Worm (Caenorhabditis elegans) whole organism, mixed stage, embryonic: ENCODE data around the gene F38B7.17.

Source experiments
- M03D4.4 ChIP-seq: sonication (generic microtip); optimal IDR thresholded peaks from 2 replicates; lab custom pipeline; 2017; ENCODE audit warnings: mild to moderate bottlenecking, missing genetic modification characterization, missing compliant biosample characterization
- bed-3 ChIP-seq: fragments of 200-800 bp; sonication (Bioruptor generic); optimal IDR thresholded peaks from 3 replicates; lab custom pipeline; 2018; ENCODE audit warnings: mild to moderate bottlenecking, missing genetic modification characterization, moderate library complexity, missing compliant biosample characterization
- blmp-1 ChIP-seq: fragments of 150-350 bp; optimal IDR thresholded peaks from 2 replicates; lab custom pipeline; 2014; ENCODE audit warnings: missing biosample characterization, missing genetic modification characterization
- ceh-39 ChIP-seq: fragments of 150-350 bp; optimal IDR thresholded peaks from 2 replicates; lab custom pipeline; 2014; ENCODE audit warnings: missing biosample characterization, missing genetic modification characterization
- ceh-43 ChIP-seq: fragments of 200-800 bp; sonication (Bioruptor generic); optimal IDR thresholded peaks from 2 replicates; lab custom pipeline; 2018; ENCODE audit warnings: mild to moderate bottlenecking, missing genetic modification characterization, moderate library complexity, missing compliant biosample characterization
- ceh-83 ChIP-seq: fragments of 200-800 bp; sonication (Bioruptor generic); optimal IDR thresholded peaks from 2 replicates; lab custom pipeline; 2018; ENCODE audit warnings: mild to moderate bottlenecking, missing genetic modification characterization, missing compliant biosample characterization
- ces-1 ChIP-seq: fragments of 150-350 bp; optimal IDR thresholded peaks from 2 replicates; lab custom pipeline; 2014; ENCODE audit warnings: missing biosample characterization, missing genetic modification reagents, missing genetic modification characterization
- cnd-1 ChIP-seq: fragments of 200-800 bp; sonication (Bioruptor generic); optimal IDR thresholded peaks from 2 replicates; lab custom pipeline; 2018; ENCODE audit warnings: mild to moderate bottlenecking, missing genetic modification characterization, missing compliant biosample characterization
- drap-1 ChIP-seq: fragments of 200-800 bp; sonication (Bioruptor generic); optimal IDR thresholded peaks from 3 replicates; lab custom pipeline; 2018; ENCODE audit warnings: mild to moderate bottlenecking, missing genetic modification characterization, missing compliant biosample characterization
- elt-1 ChIP-seq: sonication (generic microtip); optimal IDR thresholded peaks from 2 replicates; lab custom pipeline; 2017; ENCODE audit warnings: missing genetic modification characterization, mild to moderate bottlenecking, missing compliant biosample characterization, antibody characterized with exemption, moderate library complexity, borderline replicate concordance; ENCODE audit not compliant: insufficient read depth
- elt-3 ChIP-seq: fragments of 150-350 bp; optimal IDR thresholded peaks from 2 replicates; lab custom pipeline; 2014; ENCODE audit warnings: missing biosample characterization, missing genetic modification characterization
- flh-1 ChIP-seq: fragments of 200-800 bp; sonication (Bioruptor generic); optimal IDR thresholded peaks from 2 replicates; lab custom pipeline; 2018; ENCODE audit warnings: mild to moderate bottlenecking, missing genetic modification characterization, moderate library complexity, missing compliant biosample characterization
- ham-2 ChIP-seq: fragments of 200-800 bp; sonication (Bioruptor generic); optimal IDR thresholded peaks from 2 replicates; lab custom pipeline; 2018; ENCODE audit warnings: mild to moderate bottlenecking, missing genetic modification characterization, missing compliant biosample characterization
- hlh-1 ChIP-seq: fragments of 150-350 bp; optimal IDR thresholded peaks from 2 replicates; lab custom pipeline; 2014; ENCODE audit warnings: missing biosample characterization, missing genetic modification reagents, missing genetic modification characterization
- lin-13 ChIP-seq: fragments of 150-350 bp; optimal IDR thresholded peaks from 2 replicates; lab custom pipeline; 2014; ENCODE audit warnings: missing biosample characterization, missing genetic modification characterization
- lin-32 ChIP-seq: fragments of 200-800 bp; sonication (Bioruptor generic); optimal IDR thresholded peaks from 2 replicates; lab custom pipeline; 2018; ENCODE audit warnings: mild to moderate bottlenecking, missing genetic modification characterization, missing compliant biosample characterization
- lsy-2 ChIP-seq: fragments of 150-350 bp; optimal IDR thresholded peaks from 2 replicates; lab custom pipeline; 2014; ENCODE audit warnings: missing biosample characterization, missing genetic modification characterization
- mab-5 ChIP-seq: fragments of 150-350 bp; optimal IDR thresholded peaks from 2 replicates; lab custom pipeline; 2014; ENCODE audit warnings: missing biosample characterization, missing genetic modification characterization
- mep-1 ChIP-seq: fragments of 150-350 bp; optimal IDR thresholded peaks from 2 replicates; lab custom pipeline; 2017; ENCODE audit warnings: missing biosample characterization, missing genetic modification reagents, missing genetic modification characterization, inconsistent platforms
- mls-2 ChIP-seq: sonication (generic microtip); optimal IDR thresholded peaks from 2 replicates; lab custom pipeline; 2016; ENCODE audit warnings: mild to moderate bottlenecking, missing genetic modification characterization, moderate library complexity, missing compliant biosample characterization
- nhr-12 ChIP-seq: fragments of 150-350 bp; optimal IDR thresholded peaks from 2 replicates; lab custom pipeline; 2014; ENCODE audit warnings: missing biosample characterization, missing genetic modification characterization
- nhr-2 ChIP-seq: fragments of 150-350 bp; optimal IDR thresholded peaks from 2 replicates; lab custom pipeline; 2014; ENCODE audit warnings: missing biosample characterization, missing genetic modification characterization
- nhr-237 ChIP-seq: fragments of 150-350 bp; optimal IDR thresholded peaks from 2 replicates; lab custom pipeline; 2014; ENCODE audit warnings: missing biosample characterization, missing genetic modification characterization
- nhr-28 ChIP-seq: fragments of 150-350 bp; optimal IDR thresholded peaks from 2 replicates; lab custom pipeline; 2014; ENCODE audit warnings: missing biosample characterization, missing genetic modification characterization
- nhr-76 ChIP-seq: sonication (generic microtip); optimal IDR thresholded peaks from 2 replicates; lab custom pipeline; 2017; ENCODE audit warnings: missing biosample characterization, missing genetic modification characterization
- pha-4 ChIP-seq: fragments of 150-350 bp; optimal IDR thresholded peaks from 2 replicates; lab custom pipeline; 2018; ENCODE audit warnings: missing biosample characterization, missing genetic modification reagents, missing genetic modification characterization
- sem-2 ChIP-seq: fragments of 200-800 bp; sonication (Bioruptor generic); optimal IDR thresholded peaks from 2 replicates; lab custom pipeline; 2018; ENCODE audit warnings: mild to moderate bottlenecking, missing genetic modification characterization, missing compliant biosample characterization
- snpc-4 ChIP-seq: fragments of 150-350 bp; optimal IDR thresholded peaks from 2 replicates; lab custom pipeline; 2014; ENCODE audit warnings: missing biosample characterization, missing genetic modification characterization
- sptf-1 ChIP-seq: sonication (generic microtip); optimal IDR thresholded peaks from 2 replicates; lab custom pipeline; 2017; ENCODE audit warnings: mild to moderate bottlenecking, missing genetic modification characterization, moderate library complexity, missing compliant biosample characterization
- tbx-8 ChIP-seq: fragments of 200-800 bp; sonication (Bioruptor generic); optimal IDR thresholded peaks from 2 replicates; lab custom pipeline; 2018; ENCODE audit warnings: mild to moderate bottlenecking, missing genetic modification characterization, moderate library complexity, missing compliant biosample characterization
- unc-120 ChIP-seq: sonication (generic microtip); optimal IDR thresholded peaks from 2 replicates; lab custom pipeline; 2017; ENCODE audit warnings: missing genetic modification characterization, missing compliant biosample characterization; ENCODE audit not compliant: poor library complexity, severe bottlenecking
- unc-39 ChIP-seq: fragments of 150-350 bp; optimal IDR thresholded peaks from 2 replicates; lab custom pipeline; 2014; ENCODE audit warnings: missing biosample characterization, missing genetic modification characterization
- unc-62 ChIP-seq: fragments of 150-350 bp; optimal IDR thresholded peaks from 2 replicates; lab custom pipeline; 2014; ENCODE audit warnings: missing biosample characterization, missing genetic modification reagents, missing genetic modification characterization
- zip-8 ChIP-seq: fragments of 150-350 bp; optimal IDR thresholded peaks from 2 replicates; lab custom pipeline; 2014; ENCODE audit warnings: missing biosample characterization, missing genetic modification characterization
- ztf-11 ChIP-seq: fragments of 150-350 bp; optimal IDR thresholded peaks from 2 replicates; lab custom pipeline; 2014; ENCODE audit warnings: missing biosample characterization, missing genetic modification characterization

The F38B7.17 gene

DNA sequence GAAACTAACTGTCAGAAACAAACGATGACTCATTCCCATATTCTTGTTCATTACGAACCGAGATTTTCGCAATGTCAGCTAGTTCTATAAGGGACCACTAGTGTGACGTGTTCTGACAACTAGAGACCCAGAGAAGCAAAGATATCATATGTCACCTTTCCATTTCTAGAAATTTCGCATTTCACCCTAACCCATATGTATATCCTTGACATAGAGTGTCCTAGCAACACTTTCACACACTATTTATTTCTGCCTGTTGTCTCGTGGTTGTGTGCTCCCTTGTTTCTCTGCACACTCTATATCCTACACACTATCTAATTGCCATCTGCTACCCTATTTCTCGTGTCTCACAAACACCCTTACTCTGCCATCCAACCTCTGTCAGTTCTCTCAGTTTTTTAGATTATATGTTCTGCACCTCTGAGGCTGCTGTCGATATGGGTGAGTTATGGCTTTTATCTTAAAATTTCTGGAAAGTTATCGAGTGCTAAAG lies at the start of gene F38B7.17, which contains the start of gene F38B7.3:
TSS of gene F38B7.17 (minus strand) at position 51 of the 493 bp plus-strand sequence.
TSS of gene F38B7.3 (plus strand) at position 194 of the 493 bp plus-strand sequence.
- TF ChIP-seq ceh-39 (tag; lab: Kevin White, UChicago) = no peak
- no peak for TF ChIP-seq tbx-8 (GFP tag; lab: Kevin White, UChicago)
- no peak for TF ChIP-seq lin-13 (tag; lab: Kevin White, UChicago)
- TF ChIP-seq sem-2 = no peak
- TF ChIP-seq unc-39 (tag; lab: Kevin White, UChicago) = no peak
- TF ChIP-seq bed-3 (GFP tag; lab: Kevin White, UChicago) = no peak
- no peak for TF ChIP-seq mab-5 (tag; lab: Kevin White, UChicago)
- TF ChIP-seq nhr-28 = no peak
- no peak for TF ChIP-seq elt-3 (tag; lab: Kevin White, UChicago)
- TF ChIP-seq M03D4.4 (tag; lab: Kevin White, UChicago) = no peak
- TF ChIP-seq ceh-83 (GFP tag; lab: Kevin White, UChicago) = no peak
- no peak for TF ChIP-seq nhr-2 (tag; lab: Kevin White, UChicago)
- TF ChIP-seq ceh-43 = no peak
- TF ChIP-seq flh-1 = no peak
- no peak for TF ChIP-seq drap-1
- TF ChIP-seq pha-4 (tag; lab: Kevin White, UChicago) = peak; percentile 50
- no peak for TF ChIP-seq sptf-1 (tag; lab: Kevin White, UChicago)
- TF ChIP-seq nhr-76 (tag; lab: Kevin White, UChicago) = no peak
- no peak for TF ChIP-seq zip-8 (tag; lab: Kevin White, UChicago)
- TF ChIP-seq ztf-11 (tag; lab: Kevin White, UChicago) = no peak
- TF ChIP-seq mep-1 (tag; lab: Kevin White, UChicago) = no peak
- TF ChIP-seq ces-1 = peak; percentile 30
- TF ChIP-seq nhr-12 (tag; lab: Kevin White, UChicago) = no peak
- TF ChIP-seq unc-120 = peak; percentile 30
- no peak for TF ChIP-seq ham-2
- peak; percentile 40 for TF ChIP-seq unc-62
- no peak for TF ChIP-seq nhr-237 (tag; lab: Kevin White, UChicago)
- no peak for TF ChIP-seq elt-1 (tag; lab: Kevin White, UChicago)
- TF ChIP-seq cnd-1 (tag; lab: Kevin White, UChicago) = peak; percentile 84
- TF ChIP-seq lsy-2 (tag; lab: Kevin White, UChicago) = peak; percentile 13
- TF ChIP-seq lin-32 (GFP tag; lab: Kevin White, UChicago) = peak; percentile 11
- peak; percentile 49 for TF ChIP-seq hlh-1
- no peak for TF ChIP-seq snpc-4 (tag; lab: Kevin White, UChicago)
- TF ChIP-seq blmp-1 = no peak
- TF ChIP-seq mls-2 (tag; lab: Kevin White, UChicago) = no peak
- TF ChIP-seq, all 35 proteins: peak for 8

DNA sequence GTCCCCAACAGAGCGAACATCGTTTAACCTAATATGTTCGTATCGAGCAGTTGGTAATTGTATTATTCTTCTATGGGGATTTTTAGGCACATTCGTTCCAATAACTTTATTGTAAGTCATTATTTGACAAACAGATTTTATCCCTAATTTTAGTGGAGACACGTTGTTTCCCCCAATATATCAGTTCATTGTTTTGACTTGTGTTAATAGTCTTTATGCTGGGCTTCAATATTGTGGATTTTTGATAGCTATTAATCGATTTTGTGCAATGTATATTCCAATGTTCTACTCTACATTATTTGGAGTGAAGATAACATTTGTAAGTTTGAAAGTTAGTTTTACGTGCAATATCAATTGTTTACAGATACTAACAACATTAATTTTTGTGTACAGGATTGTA lies 45.1 kb upstream of the F38B7.17 start:
- TF ChIP-seq unc-62 = no peak
- no peak for TF ChIP-seq blmp-1
- TF ChIP-seq drap-1 = no peak
- TF ChIP-seq cnd-1 (tag; lab: Kevin White, UChicago) = no peak
- no peak for TF ChIP-seq unc-39 (tag; lab: Kevin White, UChicago)
- no peak for TF ChIP-seq mls-2 (tag; lab: Kevin White, UChicago)
- no peak for TF ChIP-seq bed-3 (GFP tag; lab: Kevin White, UChicago)
- TF ChIP-seq ceh-39 (tag; lab: Kevin White, UChicago) = no peak
- TF ChIP-seq ceh-43 = no peak
- no peak for TF ChIP-seq unc-120
- TF ChIP-seq sem-2 = no peak

DNA sequence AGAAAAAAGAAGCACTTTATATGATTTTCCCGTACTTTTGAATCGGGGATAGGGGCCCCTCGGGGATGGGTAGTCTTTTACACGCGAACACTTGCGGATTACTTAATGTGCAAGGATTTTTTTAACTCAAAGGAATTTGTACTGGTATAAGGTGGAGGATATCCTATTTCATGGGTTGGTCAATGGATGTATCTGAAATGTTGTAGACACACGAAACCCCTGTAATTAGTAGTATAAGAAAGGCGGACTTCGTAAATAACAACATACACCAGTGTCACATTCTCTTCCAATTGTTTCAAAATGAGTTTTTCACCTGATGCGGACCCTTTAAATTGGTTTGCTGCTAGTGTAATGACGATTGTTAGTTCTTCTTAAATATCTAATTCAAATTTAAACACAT lies 44.7 kb upstream of the F38B7.17 start, which contains the start of gene srx-80:
TSS of gene srx-80 (plus strand) at position 301 of the 400 bp plus-strand sequence.
- TF ChIP-seq ceh-39 (tag; lab: Kevin White, UChicago) = no peak
- TF ChIP-seq sptf-1 (tag; lab: Kevin White, UChicago) = no peak
- TF ChIP-seq cnd-1 (tag; lab: Kevin White, UChicago) = no peak
- TF ChIP-seq lin-13 (tag; lab: Kevin White, UChicago) = no peak
- TF ChIP-seq unc-120 = no peak
- TF ChIP-seq nhr-76 (tag; lab: Kevin White, UChicago) = no peak
- no peak for TF ChIP-seq M03D4.4 (tag; lab: Kevin White, UChicago)
- TF ChIP-seq bed-3 (GFP tag; lab: Kevin White, UChicago) = no peak
- no peak for TF ChIP-seq nhr-12 (tag; lab: Kevin White, UChicago)
- no peak for TF ChIP-seq ces-1
- no peak for TF ChIP-seq ztf-11 (tag; lab: Kevin White, UChicago)
- TF ChIP-seq mls-2 (tag; lab: Kevin White, UChicago) = no peak
- no peak for TF ChIP-seq nhr-237 (tag; lab: Kevin White, UChicago)
- TF ChIP-seq unc-62 = no peak
- TF ChIP-seq elt-1 (tag; lab: Kevin White, UChicago) = no peak
- no peak for TF ChIP-seq unc-39 (tag; lab: Kevin White, UChicago)
- TF ChIP-seq lsy-2 (tag; lab: Kevin White, UChicago) = no peak
- no peak for TF ChIP-seq pha-4 (tag; lab: Kevin White, UChicago)
- TF ChIP-seq mab-5 (tag; lab: Kevin White, UChicago) = no peak
- TF ChIP-seq ham-2 = no peak
